Worm (Caenorhabditis elegans) whole organism, early embryonic: ENCODE measurements around the gene repo-1.

Experiments used
- F13C5.2 ChIP-seq: sonication (generic microtip); optimal IDR thresholded peaks from 2 replicates; lab custom pipeline; 2017; ENCODE audit warnings: mild to moderate bottlenecking, missing genetic modification characterization, inconsistent platforms, missing compliant biosample characterization
- ama-1 ChIP-seq: fragments of 150-350 bp; optimal IDR thresholded peaks from 2 replicates; lab custom pipeline; 2014
- ets-7 ChIP-seq: sonication (generic microtip); optimal IDR thresholded peaks from 2 replicates; lab custom pipeline; 2016; ENCODE audit warnings: missing genotype, missing genetic modification characterization, missing compliant biosample characterization
- flt-1 ChIP-seq: fragments of 200-800 bp; sonication (Bioruptor generic); IDR thresholded peaks from 2 replicates; pipeline ENCODE4 v1.3.6; 2022; ENCODE audit warnings: missing genetic modification characterization, missing compliant biosample characterization
- hmg-4 ChIP-seq: fragments of 200-800 bp; sonication (Bioruptor generic); optimal IDR thresholded peaks from 2 replicates; lab custom pipeline; 2018; ENCODE audit warnings: mild to moderate bottlenecking, missing genetic modification characterization, missing compliant biosample characterization
- pes-1 ChIP-seq: fragments of 200-800 bp; sonication (Bioruptor generic); IDR thresholded peaks from 2 replicates; pipeline ENCODE4 v1.3.6; 2022; ENCODE audit warnings: missing genetic modification reagents, missing genetic modification characterization, missing compliant biosample characterization
- scrt-1 ChIP-seq: fragments of 200-800 bp; sonication (Bioruptor generic); IDR thresholded peaks from 2 replicates; pipeline ENCODE4 v1.3.6; 2022; ENCODE audit warnings: missing genetic modification characterization, missing compliant biosample characterization

ce11 chrIV:12110339-12110738 is 26.1 kb downstream of the repo-1 start, which contains the start of gene col-129:
- TF ChIP-seq ama-1 (lab: Kevin White, UChicago), result no peak
- no peak for TF ChIP-seq F13C5.2 (tag; lab: Kevin White, UChicago)
- TF ChIP-seq ets-7 (tag; lab: Kevin White, UChicago), result no peak
- TF ChIP-seq scrt-1, result no peak
- TF ChIP-seq flt-1 (GFP tag; lab: Robert Waterston, UW), result no peak
- no peak for TF ChIP-seq hmg-4 (GFP tag; lab: Kevin White, UChicago)
- no peak for TF ChIP-seq pes-1 (GFP tag; lab: Robert Waterston, UW)
